Fruit fly (Drosophila melanogaster) whole organism, prepupa: ENCODE data around the gene CG9119.

Source experiments
- Blimp-1 ChIP-seq: fragments of 200-800 bp; sonication (Bioruptor generic); optimal IDR thresholded peaks from 3 replicates; lab custom pipeline; 2017; ENCODE audit warnings: missing biosample characterization, missing genetic modification characterization, mild to moderate bottlenecking, moderate library complexity, missing genetic modification reagents
- CG10631 ChIP-seq: fragments of 200-800 bp; sonication (Bioruptor generic); optimal IDR thresholded peaks from 2 replicates; lab custom pipeline; 2016; ENCODE audit warnings: missing biosample characterization, missing genetic modification characterization
- CG10669 ChIP-seq: fragments of 200-800 bp; sonication (Bioruptor generic); optimal IDR thresholded peaks from 3 replicates; lab custom pipeline; 2018; ENCODE audit warnings: missing biosample characterization, mild to moderate bottlenecking, missing genetic modification characterization, moderate library complexity
- CG11294 ChIP-seq: fragments of 200-800 bp; sonication (Bioruptor generic); IDR thresholded peaks from 2 replicates; pipeline ENCODE4 v1.3.6; 2022; ENCODE audit warnings: missing biosample characterization, missing genetic modification characterization
- CG11902 ChIP-seq: fragments of 200-800 bp; sonication (Bioruptor generic); optimal IDR thresholded peaks from 3 replicates; lab custom pipeline; 2016; ENCODE audit warnings: missing biosample characterization, missing genetic modification characterization
- CG15336 ChIP-seq: fragments of 200-800 bp; sonication (Bioruptor generic); IDR thresholded peaks from 2 replicates; pipeline ENCODE4 v1.3.6; 2022; ENCODE audit warnings: missing biosample characterization, missing genetic modification characterization
- CG3032 ChIP-seq: fragments of 200-800 bp; optimal IDR thresholded peaks from 2 replicates; lab custom pipeline; 2019; ENCODE audit warnings: missing biosample characterization, mild to moderate bottlenecking, missing genetic modification characterization, moderate library complexity
- CG34406 ChIP-seq: fragments of 200-800 bp; sonication (Bioruptor generic); optimal IDR thresholded peaks from 3 replicates; lab custom pipeline; 2016; ENCODE audit warnings: missing biosample characterization, missing genetic modification characterization
- CG3919 ChIP-seq: fragments of 200-800 bp; sonication (Bioruptor generic); optimal IDR thresholded peaks from 3 replicates; lab custom pipeline; 2016; ENCODE audit warnings: missing biosample characterization, missing genetic modification characterization
- CG4318 ChIP-seq: fragments of 200-800 bp; sonication (Bioruptor generic); optimal IDR thresholded peaks from 3 replicates; lab custom pipeline; 2017; ENCODE audit warnings: missing biosample characterization, mild to moderate bottlenecking, missing genetic modification characterization
- CG6163 ChIP-seq: fragments of 200-800 bp; sonication (Bioruptor generic); IDR thresholded peaks from 3 replicates; pipeline ENCODE4 v1.3.6; 2022; ENCODE audit warnings: missing biosample characterization, missing genetic modification characterization
- CG6808 ChIP-seq: fragments of 200-800 bp; sonication (Bioruptor generic); optimal IDR thresholded peaks from 3 replicates; lab custom pipeline; 2017; ENCODE audit warnings: missing biosample characterization, missing genetic modification characterization, mild to moderate bottlenecking, moderate library complexity, missing genetic modification reagents
- CG6854 ChIP-seq: fragments of 200-800 bp; sonication (Bioruptor generic); optimal IDR thresholded peaks from 2 replicates; lab custom pipeline; 2017; ENCODE audit warnings: missing biosample characterization, mild to moderate bottlenecking, missing genetic modification characterization
- CG8119 ChIP-seq: fragments of 200-800 bp; sonication (Bioruptor generic); IDR thresholded peaks from 3 replicates; pipeline ENCODE4 v1.3.6; 2022; ENCODE audit warnings: missing biosample characterization, missing genetic modification characterization
- CG8319 ChIP-seq: fragments of 200-800 bp; sonication (Bioruptor generic); optimal IDR thresholded peaks from 3 replicates; lab custom pipeline; 2016; ENCODE audit warnings: missing biosample characterization, missing genetic modification characterization
- Eip78C ChIP-seq: fragments of 200-800 bp; sonication (Bioruptor generic); peaks from one replicate; lab custom pipeline; 2016; ENCODE audit warnings: missing biosample characterization, missing genetic modification characterization
- Eip93F ChIP-seq: fragments of 200-800 bp; sonication (Bioruptor generic); optimal IDR thresholded peaks from 2 replicates; lab custom pipeline; 2016; ENCODE audit warnings: missing biosample characterization, mild to moderate bottlenecking, missing genetic modification characterization
- Ets21C ChIP-seq: fragments of 200-800 bp; sonication (Bioruptor generic); optimal IDR thresholded peaks from 3 replicates; lab custom pipeline; 2016; ENCODE audit warnings: missing biosample characterization, missing genetic modification characterization
- Hr39 ChIP-seq: fragments of 200-800 bp; sonication (Bioruptor generic); optimal IDR thresholded peaks from 2 replicates; lab custom pipeline; 2016; ENCODE audit warnings: missing biosample characterization, missing genetic modification characterization
- Hr4 ChIP-seq: fragments of 200-800 bp; sonication (Bioruptor generic); optimal IDR thresholded peaks from 3 replicates; lab custom pipeline; 2016; ENCODE audit warnings: missing biosample characterization, missing genetic modification characterization
- Lpt ChIP-seq: fragments of 200-800 bp; sonication (Bioruptor generic); optimal IDR thresholded peaks from 3 replicates; lab custom pipeline; 2016; ENCODE audit warnings: missing biosample characterization, missing genetic modification characterization
- Met ChIP-seq: fragments of 200-800 bp; sonication (Bioruptor generic); optimal IDR thresholded peaks from 3 replicates; lab custom pipeline; 2016; ENCODE audit warnings: missing biosample characterization, missing genetic modification characterization
- OdsH ChIP-seq: fragments of 200-800 bp; sonication (Bioruptor generic); optimal IDR thresholded peaks from 3 replicates; lab custom pipeline; 2016; ENCODE audit warnings: missing biosample characterization, missing genetic modification characterization
- Smox ChIP-seq: fragments of 200-800 bp; sonication (Bioruptor generic); optimal IDR thresholded peaks from 3 replicates; lab custom pipeline; 2016; ENCODE audit warnings: missing biosample characterization, missing genetic modification characterization
- Sox102F ChIP-seq: fragments of 200-800 bp; sonication (Bioruptor generic); optimal IDR thresholded peaks from 2 replicates; lab custom pipeline; 2016; ENCODE audit warnings: missing biosample characterization, mild to moderate bottlenecking, missing genetic modification characterization
- Sox14 ChIP-seq: fragments of 200-800 bp; sonication (Bioruptor generic); optimal IDR thresholded peaks from 3 replicates; lab custom pipeline; 2016; ENCODE audit warnings: missing biosample characterization, missing genetic modification characterization
- Sox15 ChIP-seq: fragments of 200-800 bp; sonication (Bioruptor generic); optimal IDR thresholded peaks from 3 replicates; lab custom pipeline; 2016; ENCODE audit warnings: missing biosample characterization, missing genetic modification characterization
- cyc ChIP-seq: fragments of 200-800 bp; sonication (Bioruptor generic); optimal IDR thresholded peaks from 3 replicates; lab custom pipeline; 2016; ENCODE audit warnings: missing biosample characterization, missing genetic modification characterization
- dac ChIP-seq: fragments of 200-800 bp; sonication (Bioruptor generic); optimal IDR thresholded peaks from 2 replicates; lab custom pipeline; 2017; ENCODE audit warnings: missing biosample characterization, mild to moderate bottlenecking, missing genetic modification characterization
- dsx ChIP-seq: fragments of 200-800 bp; optimal IDR thresholded peaks from 3 replicates; lab custom pipeline; 2019; ENCODE audit warnings: missing biosample characterization, mild to moderate bottlenecking, missing genetic modification characterization, moderate library complexity; ENCODE audit not compliant: poor library complexity, severe bottlenecking
- esn ChIP-seq: fragments of 200-800 bp; sonication (Bioruptor generic); optimal IDR thresholded peaks from 2 replicates; lab custom pipeline; 2016; ENCODE audit warnings: missing biosample characterization, mild to moderate bottlenecking, missing genetic modification characterization, moderate library complexity
- fd59A ChIP-seq: fragments of 200-800 bp; sonication (Bioruptor generic); optimal IDR thresholded peaks from 2 replicates; lab custom pipeline; 2017; ENCODE audit warnings: missing biosample characterization, mild to moderate bottlenecking, missing genetic modification characterization, missing genetic modification reagents
- fd85E ChIP-seq: fragments of 200-800 bp; sonication (Bioruptor generic); optimal IDR thresholded peaks from 3 replicates; lab custom pipeline; 2016; ENCODE audit warnings: missing biosample characterization, missing genetic modification characterization
- fkh ChIP-seq: fragments of 200-800 bp; sonication (Bioruptor generic); optimal IDR thresholded peaks from 3 replicates; lab custom pipeline; 2017; ENCODE audit warnings: missing biosample characterization, mild to moderate bottlenecking, missing genetic modification characterization, moderate library complexity
- lz ChIP-seq: fragments of 200-800 bp; sonication (Bioruptor generic); optimal IDR thresholded peaks from 3 replicates; lab custom pipeline; 2016; ENCODE audit warnings: missing biosample characterization, missing genetic modification characterization
- net ChIP-seq: fragments of 200-800 bp; sonication (Bioruptor generic); optimal IDR thresholded peaks from 3 replicates; lab custom pipeline; 2016; ENCODE audit warnings: missing biosample characterization, missing genetic modification characterization
- pdm3 ChIP-seq: fragments of 200-800 bp; sonication (Bioruptor generic); optimal IDR thresholded peaks from 3 replicates; lab custom pipeline; 2016; ENCODE audit warnings: missing biosample characterization, missing genetic modification characterization
- ss ChIP-seq, 2 experiments: fragments of 200-800 bp; sonication (Bioruptor generic); optimal IDR thresholded peaks; 2 replicates in 1 of 2; 3 replicates in 1 of 2; lab custom pipeline; 2017 to 2018; ENCODE audit warnings: mild to moderate bottlenecking in 2 of 2, missing biosample characterization in 2 of 2, missing genetic modification characterization in 2 of 2, moderate library complexity in 1 of 2
- svp ChIP-seq: fragments of 200-800 bp; sonication (Bioruptor generic); peaks from one replicate; lab custom pipeline; 2016; ENCODE audit warnings: missing biosample characterization, missing genetic modification characterization
- topi ChIP-seq: fragments of 200-800 bp; sonication (Bioruptor generic); optimal IDR thresholded peaks from 3 replicates; lab custom pipeline; 2016; ENCODE audit warnings: missing biosample characterization, missing genetic modification characterization
- vri ChIP-seq: fragments of 200-800 bp; sonication (Bioruptor generic); optimal IDR thresholded peaks from 3 replicates; lab custom pipeline; 2016; ENCODE audit warnings: missing biosample characterization, mild to moderate bottlenecking, missing genetic modification characterization

Gene CG9119

dm6 chr3L:1206682-1207421 is 2.3 kb upstream of the CG9119 start, which contains the start of gene LysB:
TSS of gene LysB (plus strand) at chr3L:1207371.
- TF ChIP-seq fkh: peak; percentile 33
- TF ChIP-seq CG3032 (tag; lab: Kevin White, UChicago): no peak
- TF ChIP-seq ss (GFP tag; optimal IDR thresholded peaks at IDR 0.05; lab: Kevin White, UChicago): no peak

dm6 chr3L:1203855-1204431 is 652 bp downstream of the CG9119 start:
- TF ChIP-seq CG6163 (GFP tag; lab: Robert Waterston, UW) (peak; percentile 34; the same call in 1 of the 3 replicates), pdm3 (no peak)

- TF ChIP-seq Sox15 (GFP tag; lab: Kevin White, UChicago): no peak
- TF ChIP-seq svp (GFP tag; lab: Kevin White, UChicago): peak; percentile 70
Observed at dm6 chr3L:1202588-1203195, 1.9 kb downstream of the CG9119 start, which contains the start of gene meep. TSS of gene meep (minus strand) at chr3L:1203036.

- TF ChIP-seq CG11294 (GFP tag; lab: Robert Waterston, UW) (no peak), OdsH (GFP tag; lab: Kevin White, UChicago) (no peak), Smox (no peak), Lpt (GFP tag; lab: Kevin White, UChicago) (no peak), CG34406 (GFP tag; lab: Kevin White, UChicago) (no peak), CG10669 (GFP tag; lab: Kevin White, UChicago) (no peak), svp (GFP tag; lab: Kevin White, UChicago) (no peak), lz (GFP tag; lab: Kevin White, UChicago) (no peak), topi (GFP tag; lab: Kevin White, UChicago) (no peak), CG6163 (GFP tag; lab: Robert Waterston, UW) (peak; percentile 30; the same call in 1 of the 3 replicates), Sox14 (GFP tag; lab: Kevin White, UChicago) (no peak), ss (GFP tag; optimal IDR thresholded peaks at IDR 0.05; lab: Kevin White, UChicago) (no peak), CG10631 (no peak), CG8319 (no peak), fd85E (GFP tag; lab: Kevin White, UChicago) (no peak), Sox102F (no peak), Ets21C (no peak), CG6854 (GFP tag; lab: Kevin White, UChicago) (no peak), CG4318 (GFP tag; lab: Kevin White, UChicago) (peak; percentile 72), CG3919 (GFP tag; lab: Kevin White, UChicago) (no peak), CG6808 (GFP tag; lab: Kevin White, UChicago) (no peak), dac (peak; percentile 60), CG8119 (0 out of 3 replicates have a peak, but pooled peaks have one; percentile 31), esn (no peak), fd59A (no peak), Hr39 (no peak), cyc (GFP tag; lab: Kevin White, UChicago) (no peak), Blimp-1 (GFP tag; lab: Kevin White, UChicago) (no peak), CG15336 (no peak), Eip78C (GFP tag; lab: Kevin White, UChicago) (peak; percentile 36), net (GFP tag; lab: Kevin White, UChicago) (no peak), Eip93F (no peak), pdm3 (no peak), vri (GFP tag; lab: Kevin White, UChicago) (no peak), Met (GFP tag; lab: Kevin White, UChicago) (no peak), CG11902 (no peak), Hr4 (GFP tag; lab: Kevin White, UChicago) (peak; percentile 53), dsx (GFP tag; lab: Kevin White, UChicago) (no peak)
Observed at dm6 chr3L:1200357-1201051, 4.1 kb downstream of the CG9119 start, which contains the start of gene mwh. TSS of gene mwh (plus strand) at chr3L:1200786.
